Fruit fly (Drosophila melanogaster): ENCODE measurements around the gene Pgant4.

The Pgant4 gene

DNA sequence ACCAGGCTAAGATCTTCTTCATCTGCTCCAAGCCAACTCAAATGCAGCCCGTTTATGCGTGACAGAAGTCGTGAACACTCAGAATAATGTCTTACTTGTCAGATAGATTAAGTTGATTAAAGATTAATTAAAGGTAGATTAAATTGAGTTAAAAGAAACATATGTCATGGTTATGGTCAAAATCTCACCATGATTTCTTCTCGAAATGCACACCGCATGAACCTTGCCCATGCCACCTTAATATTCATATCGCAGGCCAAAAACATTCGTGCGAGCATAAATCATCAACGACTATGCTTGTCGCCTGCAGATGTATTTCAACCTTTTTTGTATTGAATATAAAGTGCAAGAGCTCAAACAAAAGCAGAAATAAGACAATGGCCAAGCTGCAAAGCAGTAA, 35.3 kb upstream of the Pgant4 start (continued):
- no peak for TF ChIP-seq sug (tag; optimal IDR thresholded peaks at IDR 0.05)
- TF ChIP-seq Dek (tag; optimal IDR thresholded peaks at IDR 0.05) = no peak
- peak; percentile 46; the same call in 1 of the 2 replicates for TF ChIP-seq bowl (GFP tag; IDR thresholded peaks at IDR 0.05)
- TF ChIP-seq ap (GFP tag; IDR thresholded peaks at IDR 0.05) = peak; percentile 47
- no peak for TF ChIP-seq CG10654 (GFP tag; optimal IDR thresholded peaks at IDR 0.05)
- peak; percentile 14 for TF ChIP-seq pum (GFP tag; optimal IDR thresholded peaks at IDR 0.05)
- peak in 1 of 2 experiments; percentile 22 for TF ChIP-seq Eip74EF (GFP tag; optimal IDR thresholded peaks at IDR 0.05)
- peak; percentile 0 for TF ChIP-seq CG12104 (GFP tag; optimal IDR thresholded peaks at IDR 0.05)
- no peak for TF ChIP-seq CG7963 (GFP tag; IDR thresholded peaks at IDR 0.05; ENCODE audit: partially characterized antibody)
- no peak for TF ChIP-seq CG34224 (GFP tag; IDR thresholded peaks at IDR 0.05; ENCODE audit: partially characterized antibody)
- TF ChIP-seq h (optimal IDR thresholded peaks at IDR 0.05) = no peak
- TF ChIP-seq CG7745 (tag; optimal IDR thresholded peaks at IDR 0.05) = no peak
- no peak for TF ChIP-seq en (GFP tag; optimal IDR thresholded peaks at IDR 0.05)
- TF ChIP-seq Fer1 (GFP tag; optimal IDR thresholded peaks at IDR 0.05) = peak; percentile 69
- TF ChIP-seq CG2712 (tag; optimal IDR thresholded peaks at IDR 0.05) = peak; percentile 80
- no peak for TF ChIP-seq zfh2 (GFP tag; optimal IDR thresholded peaks at IDR 0.05)
- TF ChIP-seq CG7839 (tag; optimal IDR thresholded peaks at IDR 0.05) = peak; percentile 61
- no peak for TF ChIP-seq ftz-f1 (GFP tag; optimal IDR thresholded peaks at IDR 0.05)
- no peak for TF ChIP-seq Sin3A (optimal IDR thresholded peaks at IDR 0.05)
- TF ChIP-seq ara (GFP tag; IDR thresholded peaks at IDR 0.05) = peak; percentile 51; the same call in 1 of the 2 replicates
- TF ChIP-seq wek (GFP tag; optimal IDR thresholded peaks at IDR 0.05) = peak; percentile 6
- no peak for TF ChIP-seq gsb (GFP tag; IDR thresholded peaks at IDR 0.05)
- no peak for TF ChIP-seq lilli (GFP tag; optimal IDR thresholded peaks at IDR 0.05)
- no peak for TF ChIP-seq twi (tag; optimal IDR thresholded peaks at IDR 0.05)
- peak; percentile 4 for TF ChIP-seq CG8089 (GFP tag; optimal IDR thresholded peaks at IDR 0.05)
- TF ChIP-seq TFAM (GFP tag; optimal IDR thresholded peaks at IDR 0.05) = peak; percentile 2
- peak; percentile 51 for TF ChIP-seq gcm (GFP tag; optimal IDR thresholded peaks at IDR 0.05)
- TF ChIP-seq ATbp (GFP tag; optimal IDR thresholded peaks at IDR 0.05) = peak; percentile 56
- no peak for TF ChIP-seq btn (GFP tag; optimal IDR thresholded peaks at IDR 0.05)
- peak; percentile 80 for TF ChIP-seq gem (tag; optimal IDR thresholded peaks at IDR 0.05)
- no peak for TF ChIP-seq prd (optimal IDR thresholded peaks at IDR 0.05)
- TF ChIP-seq prd (GFP tag; IDR thresholded peaks at IDR 0.05) = peak; percentile 69
- peak; percentile 62 for TF ChIP-seq CG43689 (GFP tag; IDR thresholded peaks at IDR 0.05)
- no peak for TF ChIP-seq CG7928 (GFP tag; optimal IDR thresholded peaks at IDR 0.05)
- no peak for TF ChIP-seq Atf3 (GFP tag; optimal IDR thresholded peaks at IDR 0.05)
- TF ChIP-seq Kr (GFP tag; optimal IDR thresholded peaks at IDR 0.05) = no peak
- TF ChIP-seq CG3726 (GFP tag; IDR thresholded peaks at IDR 0.05) = no peak
- TF ChIP-seq row (GFP tag; IDR thresholded peaks at IDR 0.05) = peak; percentile 70
- TF ChIP-seq z (GFP tag; IDR thresholded peaks at IDR 0.05) = no peak
- TF ChIP-seq dm (GFP tag; optimal IDR thresholded peaks at IDR 0.05) = no peak
- peak; percentile 63 for TF ChIP-seq CG12071 (GFP tag; optimal IDR thresholded peaks at IDR 0.05)
- TF ChIP-seq CG17328 (GFP tag; IDR thresholded peaks at IDR 0.05) = peak; percentile 72
- no peak for TF ChIP-seq CG18764 (GFP tag; optimal IDR thresholded peaks at IDR 0.05)
- no peak for TF ChIP-seq toy (GFP tag; IDR thresholded peaks at IDR 0.05)
- peak; percentile 56; the same call in 1 of the 2 replicates for TF ChIP-seq Xrp1 (GFP tag; IDR thresholded peaks at IDR 0.05)
- TF ChIP-seq salm (tag; optimal IDR thresholded peaks at IDR 0.05) = peak; percentile 60
- TF ChIP-seq Hr78 (GFP tag; optimal IDR thresholded peaks at IDR 0.05) = peak in 1 of 2 experiments; percentile 12
- TF ChIP-seq CG31365 (tag; optimal IDR thresholded peaks at IDR 0.05) = peak; percentile 34
- no peak for TF ChIP-seq NK7.1 (GFP tag; optimal IDR thresholded peaks at IDR 0.05)
- peak; percentile 65 for TF ChIP-seq dysf (GFP tag; IDR thresholded peaks at IDR 0.05)
- peak; percentile 62 for TF ChIP-seq CG17385 (GFP tag; optimal IDR thresholded peaks at IDR 0.05)
- TF ChIP-seq CG18262 (tag; optimal IDR thresholded peaks at IDR 0.05) = peak; percentile 70
